Worm (Caenorhabditis elegans): ENCODE measurements around the gene F52G3.5.
A peak's percentile ranks its signal among the peaks of the same experiment; 100 is the strongest.

The F52G3.5 gene

DNA sequence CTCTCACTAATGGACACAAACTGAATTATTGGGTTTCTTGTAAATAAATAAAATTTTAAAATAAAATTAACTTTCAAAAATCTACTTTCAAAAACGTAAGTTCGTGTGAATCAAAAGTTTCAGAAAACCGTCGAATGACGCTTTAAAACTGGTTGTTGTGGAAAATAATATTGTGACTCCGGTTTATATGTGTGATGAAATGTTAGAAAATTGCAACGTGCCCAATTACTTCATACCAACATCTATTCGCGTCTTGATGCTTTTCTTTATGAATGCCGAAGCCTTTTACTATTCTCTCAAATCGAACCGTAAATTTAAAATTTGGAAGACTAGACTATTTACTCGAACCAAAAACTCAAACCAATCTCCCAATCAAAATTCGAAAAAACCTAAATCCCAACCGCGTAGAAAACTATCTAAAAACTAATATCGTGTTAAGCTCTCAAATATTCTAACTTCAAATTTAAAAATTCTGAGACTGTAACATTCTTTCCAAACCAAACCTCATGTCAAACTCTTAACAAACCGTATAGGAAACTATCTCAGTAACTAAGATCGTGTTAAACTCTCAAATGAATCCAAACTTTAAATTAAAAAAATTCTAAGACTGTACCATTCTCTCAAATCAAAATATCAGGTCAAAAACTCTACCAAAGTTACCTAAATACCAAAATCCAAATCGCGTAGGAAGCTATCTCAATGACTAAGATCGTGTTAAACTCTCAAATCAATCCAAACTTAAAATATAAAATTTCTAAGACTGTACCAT is 44.5 kb downstream of the F52G3.5 start:
- TF ChIP-seq ets-7 (tag; optimal IDR thresholded peaks at IDR 0.05) (no peak), pes-1 (GFP tag; IDR thresholded peaks at IDR 0.05) (no peak), hnd-1 (tag; optimal IDR thresholded peaks at IDR 0.05) (no peak), tbx-11 (GFP tag; IDR thresholded peaks at IDR 0.05) (peak; percentile 25; the same call in 1 of the 2 replicates), aly-1 (tag; optimal IDR thresholded peaks at IDR 0.05) (no peak), hmg-4 (GFP tag; optimal IDR thresholded peaks at IDR 0.05) (no peak), ama-1 (optimal IDR thresholded peaks at IDR 0.05) (peak; percentile 92), ceh-13 (GFP tag; optimal IDR thresholded peaks at IDR 0.05) (no peak), ceh-36 (tag; optimal IDR thresholded peaks at IDR 0.05) (no peak), tbx-37 (GFP tag; conservative IDR thresholded peaks at IDR 0.05) (no peak), flt-1 (GFP tag; IDR thresholded peaks at IDR 0.05) (no peak; the same call in 1 of the 2 replicates), sea-1 (GFP tag; conservative IDR thresholded peaks at IDR 0.05) (peak; percentile 61), F13C5.2 (tag; optimal IDR thresholded peaks at IDR 0.05) (no peak), hmbx-1 (tag; optimal IDR thresholded peaks at IDR 0.05) (no peak), scrt-1 (GFP tag; IDR thresholded peaks at IDR 0.05) (0 out of 2 replicates have a peak, but pooled peaks have one; percentile 48), B0310.2 (tag; optimal IDR thresholded peaks at IDR 0.05) (no peak), tra-4 (tag; optimal IDR thresholded peaks at IDR 0.05) (no peak)

ce11 chrX:16930663-16931097 is 45.3 kb downstream of the F52G3.5 start:
- TF ChIP-seq tbx-37 (GFP tag; conservative IDR thresholded peaks at IDR 0.05) (no peak), flt-1 (GFP tag; IDR thresholded peaks at IDR 0.05) (0 out of 2 replicates have a peak, but pooled peaks have one; percentile 16), hnd-1 (tag; optimal IDR thresholded peaks at IDR 0.05) (peak; percentile 21), ceh-13 (GFP tag; optimal IDR thresholded peaks at IDR 0.05) (no peak)

ce11 chrX:16930333-16930621 is 45.7 kb downstream of the F52G3.5 start:
- TF ChIP-seq tbx-11 (GFP tag; IDR thresholded peaks at IDR 0.05): no peak
- TF ChIP-seq ceh-13 (GFP tag; optimal IDR thresholded peaks at IDR 0.05): no peak

DNA sequence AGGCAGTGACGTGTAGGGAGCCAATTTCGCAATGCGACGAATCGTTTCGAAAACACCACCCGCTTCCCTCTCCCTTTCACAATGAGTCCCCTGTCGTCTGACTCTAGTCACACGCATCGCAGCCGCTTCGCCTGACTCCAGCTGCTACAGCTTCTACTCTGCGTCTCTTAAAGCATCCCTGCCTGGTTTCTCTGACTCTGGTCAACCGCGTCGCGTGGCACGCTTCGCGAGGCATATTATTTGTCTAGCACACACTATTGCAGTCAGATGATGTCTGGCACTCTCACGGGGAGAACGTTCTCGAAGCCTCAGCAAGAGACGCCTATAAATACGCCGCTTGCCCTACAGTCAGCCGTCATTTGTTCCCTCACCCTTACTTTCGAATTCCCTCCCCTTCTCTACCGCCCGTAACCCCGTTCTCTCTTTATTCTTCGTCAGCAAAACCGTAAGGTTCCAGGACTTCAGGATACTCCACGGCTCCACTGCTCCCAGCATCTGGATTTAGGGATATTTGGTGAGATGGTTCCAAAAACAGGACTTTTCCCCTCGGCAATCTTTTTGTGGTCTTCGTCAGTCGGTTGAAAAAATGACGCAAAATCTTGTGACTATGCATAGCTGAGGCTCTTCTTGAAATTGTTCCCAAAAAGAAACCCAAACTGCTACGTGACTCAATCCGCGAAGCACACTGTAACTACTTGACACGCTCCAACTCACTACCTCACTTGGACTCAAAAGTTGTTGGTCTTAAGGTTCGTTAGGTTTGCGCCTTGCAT is 46.2 kb downstream of the F52G3.5 start:
- TF ChIP-seq tra-4 (tag; optimal IDR thresholded peaks at IDR 0.05) (peak; percentile 83), flt-1 (GFP tag; IDR thresholded peaks at IDR 0.05) (peak; percentile 55), hmbx-1 (tag; optimal IDR thresholded peaks at IDR 0.05) (peak; percentile 69), ceh-36 (tag; optimal IDR thresholded peaks at IDR 0.05) (peak; percentile 78), ama-1 (optimal IDR thresholded peaks at IDR 0.05) (peak; percentile 99), F13C5.2 (tag; optimal IDR thresholded peaks at IDR 0.05) (peak; percentile 78), sea-1 (GFP tag; conservative IDR thresholded peaks at IDR 0.05) (peak; percentile 74), ets-7 (tag; optimal IDR thresholded peaks at IDR 0.05) (no peak), scrt-1 (GFP tag; IDR thresholded peaks at IDR 0.05) (0 out of 2 replicates have a peak, but pooled peaks have one; percentile 64), tbx-37 (GFP tag; conservative IDR thresholded peaks at IDR 0.05) (peak; percentile 50), tbx-11 (GFP tag; IDR thresholded peaks at IDR 0.05) (peak; percentile 59; the same call in 1 of the 2 replicates), hmg-4 (GFP tag; optimal IDR thresholded peaks at IDR 0.05) (peak; percentile 95), ceh-13 (GFP tag; optimal IDR thresholded peaks at IDR 0.05) (no peak), aly-1 (tag; optimal IDR thresholded peaks at IDR 0.05) (peak; percentile 70), hnd-1 (tag; optimal IDR thresholded peaks at IDR 0.05) (peak; percentile 58), pes-1 (GFP tag; IDR thresholded peaks at IDR 0.05) (peak; percentile 71), B0310.2 (tag; optimal IDR thresholded peaks at IDR 0.05) (peak; percentile 80)

- no peak; the same call in none of the 2 replicates for TF ChIP-seq tbx-11 (GFP tag; IDR thresholded peaks at IDR 0.05)
- TF ChIP-seq hmbx-1 (tag; optimal IDR thresholded peaks at IDR 0.05): peak; percentile 54
- peak; percentile 67 for TF ChIP-seq hnd-1 (tag; optimal IDR thresholded peaks at IDR 0.05)
- peak; percentile 80 for TF ChIP-seq aly-1 (tag; optimal IDR thresholded peaks at IDR 0.05)
- peak; percentile 95 for TF ChIP-seq F13C5.2 (tag; optimal IDR thresholded peaks at IDR 0.05)
- TF ChIP-seq B0310.2 (tag; optimal IDR thresholded peaks at IDR 0.05): peak; percentile 67
- TF ChIP-seq pes-1 (GFP tag; IDR thresholded peaks at IDR 0.05): peak; percentile 90
- peak; percentile 83 for TF ChIP-seq flt-1 (GFP tag; IDR thresholded peaks at IDR 0.05)
- TF ChIP-seq ceh-13 (GFP tag; optimal IDR thresholded peaks at IDR 0.05): peak; percentile 82
- TF ChIP-seq scrt-1 (GFP tag; IDR thresholded peaks at IDR 0.05): peak; percentile 89
- TF ChIP-seq hmg-4 (GFP tag; optimal IDR thresholded peaks at IDR 0.05): peak; percentile 95
- TF ChIP-seq tbx-37 (GFP tag; conservative IDR thresholded peaks at IDR 0.05): peak; percentile 77
- peak; percentile 85 for TF ChIP-seq sea-1 (GFP tag; conservative IDR thresholded peaks at IDR 0.05)
- no peak for TF ChIP-seq ama-1 (optimal IDR thresholded peaks at IDR 0.05)
- no peak for TF ChIP-seq tra-4 (tag; optimal IDR thresholded peaks at IDR 0.05)
- peak; percentile 68 for TF ChIP-seq ets-7 (tag; optimal IDR thresholded peaks at IDR 0.05)
- peak; percentile 84 for TF ChIP-seq ceh-36 (tag; optimal IDR thresholded peaks at IDR 0.05)
Observed at ce11 chrX:16928087-16928486, 47.9 kb downstream of the F52G3.5 start.

- no peak for TF ChIP-seq aly-1 (tag; optimal IDR thresholded peaks at IDR 0.05)
- no peak for TF ChIP-seq tra-4 (tag; optimal IDR thresholded peaks at IDR 0.05)
- 0 out of 2 replicates have a peak, but pooled peaks have one; percentile 45 for TF ChIP-seq sea-1 (GFP tag; conservative IDR thresholded peaks at IDR 0.05)
Observed at ce11 chrX:16925343-16925742, 50.6 kb downstream of the F52G3.5 start.

ce11 chrX:16923636-16924035 is 52.3 kb downstream of the F52G3.5 start, which contains the start of gene C30E1.4:
Gene C30E1.4 (plus strand): TSS chrX:16923936.
- TF ChIP-seq ama-1 (optimal IDR thresholded peaks at IDR 0.05): no peak
- no peak for TF ChIP-seq flt-1 (GFP tag; IDR thresholded peaks at IDR 0.05)
- no peak for TF ChIP-seq tbx-37 (GFP tag; conservative IDR thresholded peaks at IDR 0.05)
- TF ChIP-seq F13C5.2 (tag; optimal IDR thresholded peaks at IDR 0.05): no peak
- TF ChIP-seq tbx-11 (GFP tag; IDR thresholded peaks at IDR 0.05): no peak
- TF ChIP-seq pes-1 (GFP tag; IDR thresholded peaks at IDR 0.05): no peak
- no peak for TF ChIP-seq hnd-1 (tag; optimal IDR thresholded peaks at IDR 0.05)
- TF ChIP-seq aly-1 (tag; optimal IDR thresholded peaks at IDR 0.05): no peak
- TF ChIP-seq B0310.2 (tag; optimal IDR thresholded peaks at IDR 0.05): no peak

All from whole organism, early embryonic.